Fruit fly (Drosophila melanogaster) whole organism, prepupa: ENCODE results near the gene mamo.

ENCODE experiments used
- Blimp-1 ChIP-seq: fragments of 200-800 bp; sonication (Bioruptor generic); optimal IDR thresholded peaks from 3 replicates; lab custom pipeline; 2017; ENCODE audit warnings: missing biosample characterization, missing genetic modification characterization, mild to moderate bottlenecking, moderate library complexity, missing genetic modification reagents
- CG10631 ChIP-seq: fragments of 200-800 bp; sonication (Bioruptor generic); optimal IDR thresholded peaks from 2 replicates; lab custom pipeline; 2016; ENCODE audit warnings: missing biosample characterization, missing genetic modification characterization
- CG11762 ChIP-seq: fragments of 200-800 bp; sonication (Bioruptor generic); optimal IDR thresholded peaks from 3 replicates; lab custom pipeline; 2016; ENCODE audit warnings: missing biosample characterization, missing genetic modification characterization; ENCODE audit not compliant: insufficient read depth
- CG11902 ChIP-seq: fragments of 200-800 bp; sonication (Bioruptor generic); optimal IDR thresholded peaks from 3 replicates; lab custom pipeline; 2016; ENCODE audit warnings: missing biosample characterization, missing genetic modification characterization
- CG15336 ChIP-seq: fragments of 200-800 bp; sonication (Bioruptor generic); IDR thresholded peaks from 2 replicates; pipeline ENCODE4 v1.3.6; 2022; ENCODE audit warnings: missing biosample characterization, missing genetic modification characterization
- CG1621 ChIP-seq: fragments of 200-800 bp; sonication (Bioruptor generic); optimal IDR thresholded peaks from 3 replicates; lab custom pipeline; 2018; ENCODE audit warnings: missing biosample characterization, mild to moderate bottlenecking, missing genetic modification characterization
- CG16779 ChIP-seq: fragments of 200-800 bp; sonication (Bioruptor generic); optimal IDR thresholded peaks from 3 replicates; lab custom pipeline; 2017; ENCODE audit warnings: missing biosample characterization, mild to moderate bottlenecking, missing genetic modification characterization
- CG3032 ChIP-seq: fragments of 200-800 bp; optimal IDR thresholded peaks from 2 replicates; lab custom pipeline; 2019; ENCODE audit warnings: missing biosample characterization, mild to moderate bottlenecking, missing genetic modification characterization, moderate library complexity
- CG31627 ChIP-seq: fragments of 200-800 bp; sonication (Bioruptor generic); optimal IDR thresholded peaks from 3 replicates; lab custom pipeline; 2016; ENCODE audit warnings: missing biosample characterization, missing genetic modification characterization
- CG3919 ChIP-seq: fragments of 200-800 bp; sonication (Bioruptor generic); optimal IDR thresholded peaks from 3 replicates; lab custom pipeline; 2016; ENCODE audit warnings: missing biosample characterization, missing genetic modification characterization
- CG4318 ChIP-seq: fragments of 200-800 bp; sonication (Bioruptor generic); optimal IDR thresholded peaks from 3 replicates; lab custom pipeline; 2017; ENCODE audit warnings: missing biosample characterization, mild to moderate bottlenecking, missing genetic modification characterization
- CG6163 ChIP-seq: fragments of 200-800 bp; sonication (Bioruptor generic); IDR thresholded peaks from 3 replicates; pipeline ENCODE4 v1.3.6; 2022; ENCODE audit warnings: missing biosample characterization, missing genetic modification characterization
- CG6276 ChIP-seq: fragments of 200-800 bp; sonication (Bioruptor generic); optimal IDR thresholded peaks from 2 replicates; lab custom pipeline; 2017; ENCODE audit warnings: missing biosample characterization, mild to moderate bottlenecking, missing genetic modification characterization
- CG6792 ChIP-seq: fragments of 200-800 bp; sonication (Bioruptor generic); optimal IDR thresholded peaks from 3 replicates; lab custom pipeline; 2016; ENCODE audit warnings: missing biosample characterization, missing genetic modification characterization
- CG6854 ChIP-seq: fragments of 200-800 bp; sonication (Bioruptor generic); optimal IDR thresholded peaks from 2 replicates; lab custom pipeline; 2017; ENCODE audit warnings: missing biosample characterization, mild to moderate bottlenecking, missing genetic modification characterization
- CG7368 ChIP-seq: fragments of 200-800 bp; sonication (Bioruptor generic); optimal IDR thresholded peaks from 3 replicates; lab custom pipeline; 2016; ENCODE audit warnings: missing biosample characterization, missing genetic modification characterization
- CG8319 ChIP-seq: fragments of 200-800 bp; sonication (Bioruptor generic); optimal IDR thresholded peaks from 3 replicates; lab custom pipeline; 2016; ENCODE audit warnings: missing biosample characterization, missing genetic modification characterization
- CG8632 ChIP-seq: fragments of 200-800 bp; sonication (Bioruptor generic); optimal IDR thresholded peaks from 3 replicates; lab custom pipeline; 2016; ENCODE audit warnings: missing biosample characterization, missing genetic modification characterization
- CG9139 ChIP-seq: fragments of 200-800 bp; sonication (Bioruptor generic); optimal IDR thresholded peaks from 3 replicates; lab custom pipeline; 2017; ENCODE audit warnings: missing biosample characterization, mild to moderate bottlenecking, missing genetic modification characterization
- Eip75B ChIP-seq: fragments of 200-800 bp; sonication (Bioruptor generic); optimal IDR thresholded peaks from 3 replicates; lab custom pipeline; 2016; ENCODE audit warnings: missing biosample characterization, missing genetic modification characterization
- Eip93F ChIP-seq: fragments of 200-800 bp; sonication (Bioruptor generic); optimal IDR thresholded peaks from 2 replicates; lab custom pipeline; 2016; ENCODE audit warnings: missing biosample characterization, mild to moderate bottlenecking, missing genetic modification characterization
- Ets96B ChIP-seq: fragments of 200-800 bp; optimal IDR thresholded peaks from 2 replicates; lab custom pipeline; 2019; ENCODE audit warnings: missing biosample characterization, mild to moderate bottlenecking, missing genetic modification characterization, moderate library complexity
- Gug ChIP-seq: fragments of 200-800 bp; sonication (Bioruptor generic); IDR thresholded peaks from 2 replicates; pipeline ENCODE4 v1.3.6; 2022; ENCODE audit warnings: missing biosample characterization, missing genetic modification characterization
- Hr39 ChIP-seq: fragments of 200-800 bp; sonication (Bioruptor generic); optimal IDR thresholded peaks from 2 replicates; lab custom pipeline; 2016; ENCODE audit warnings: missing biosample characterization, missing genetic modification characterization
- Lpt ChIP-seq: fragments of 200-800 bp; sonication (Bioruptor generic); optimal IDR thresholded peaks from 3 replicates; lab custom pipeline; 2016; ENCODE audit warnings: missing biosample characterization, missing genetic modification characterization
- Met ChIP-seq: fragments of 200-800 bp; sonication (Bioruptor generic); optimal IDR thresholded peaks from 3 replicates; lab custom pipeline; 2016; ENCODE audit warnings: missing biosample characterization, missing genetic modification characterization
- OdsH ChIP-seq: fragments of 200-800 bp; sonication (Bioruptor generic); optimal IDR thresholded peaks from 3 replicates; lab custom pipeline; 2016; ENCODE audit warnings: missing biosample characterization, missing genetic modification characterization
- Smox ChIP-seq: fragments of 200-800 bp; sonication (Bioruptor generic); optimal IDR thresholded peaks from 3 replicates; lab custom pipeline; 2016; ENCODE audit warnings: missing biosample characterization, missing genetic modification characterization
- Sox102F ChIP-seq: fragments of 200-800 bp; sonication (Bioruptor generic); optimal IDR thresholded peaks from 2 replicates; lab custom pipeline; 2016; ENCODE audit warnings: missing biosample characterization, mild to moderate bottlenecking, missing genetic modification characterization
- Sox14 ChIP-seq: fragments of 200-800 bp; sonication (Bioruptor generic); optimal IDR thresholded peaks from 3 replicates; lab custom pipeline; 2016; ENCODE audit warnings: missing biosample characterization, missing genetic modification characterization
- acj6 ChIP-seq: fragments of 200-800 bp; sonication (Bioruptor generic); optimal IDR thresholded peaks from 3 replicates; lab custom pipeline; 2016; ENCODE audit warnings: missing biosample characterization, missing genetic modification characterization
- cyc ChIP-seq: fragments of 200-800 bp; sonication (Bioruptor generic); optimal IDR thresholded peaks from 3 replicates; lab custom pipeline; 2016; ENCODE audit warnings: missing biosample characterization, missing genetic modification characterization
- dac ChIP-seq: fragments of 200-800 bp; sonication (Bioruptor generic); optimal IDR thresholded peaks from 2 replicates; lab custom pipeline; 2017; ENCODE audit warnings: missing biosample characterization, mild to moderate bottlenecking, missing genetic modification characterization
- dsx ChIP-seq: fragments of 200-800 bp; optimal IDR thresholded peaks from 3 replicates; lab custom pipeline; 2019; ENCODE audit warnings: missing biosample characterization, mild to moderate bottlenecking, missing genetic modification characterization, moderate library complexity; ENCODE audit not compliant: poor library complexity, severe bottlenecking
- eg ChIP-seq: fragments of 200-800 bp; sonication (Bioruptor generic); IDR thresholded peaks from 3 replicates; pipeline ENCODE4 v1.3.6; 2022; ENCODE audit warnings: missing biosample characterization, missing genetic modification characterization
- esn ChIP-seq: fragments of 200-800 bp; sonication (Bioruptor generic); optimal IDR thresholded peaks from 2 replicates; lab custom pipeline; 2016; ENCODE audit warnings: missing biosample characterization, mild to moderate bottlenecking, missing genetic modification characterization, moderate library complexity
- fd59A ChIP-seq: fragments of 200-800 bp; sonication (Bioruptor generic); optimal IDR thresholded peaks from 2 replicates; lab custom pipeline; 2017; ENCODE audit warnings: missing biosample characterization, mild to moderate bottlenecking, missing genetic modification characterization, missing genetic modification reagents
- fd85E ChIP-seq: fragments of 200-800 bp; sonication (Bioruptor generic); optimal IDR thresholded peaks from 3 replicates; lab custom pipeline; 2016; ENCODE audit warnings: missing biosample characterization, missing genetic modification characterization
- fkh ChIP-seq: fragments of 200-800 bp; sonication (Bioruptor generic); optimal IDR thresholded peaks from 3 replicates; lab custom pipeline; 2017; ENCODE audit warnings: missing biosample characterization, mild to moderate bottlenecking, missing genetic modification characterization, moderate library complexity
- net ChIP-seq: fragments of 200-800 bp; sonication (Bioruptor generic); optimal IDR thresholded peaks from 3 replicates; lab custom pipeline; 2016; ENCODE audit warnings: missing biosample characterization, missing genetic modification characterization
- pdm3 ChIP-seq: fragments of 200-800 bp; sonication (Bioruptor generic); optimal IDR thresholded peaks from 3 replicates; lab custom pipeline; 2016; ENCODE audit warnings: missing biosample characterization, missing genetic modification characterization
- salr ChIP-seq, 2 experiments: fragments of 200-800 bp; sonication (Bioruptor generic); optimal IDR thresholded peaks; 3 replicates each; lab custom pipeline; 2016 to 2018; ENCODE audit warnings: missing biosample characterization in 2 of 2, missing genetic modification characterization in 2 of 2, mild to moderate bottlenecking in 1 of 2
- spab ChIP-seq: fragments of 200-800 bp; sonication (Bioruptor generic); optimal IDR thresholded peaks from 2 replicates; lab custom pipeline; 2017; ENCODE audit warnings: missing biosample characterization, mild to moderate bottlenecking, missing genetic modification characterization, missing genetic modification reagents
- ss ChIP-seq, 2 experiments: fragments of 200-800 bp; sonication (Bioruptor generic); optimal IDR thresholded peaks; 2 replicates in 1 of 2; 3 replicates in 1 of 2; lab custom pipeline; 2017 to 2018; ENCODE audit warnings: mild to moderate bottlenecking in 2 of 2, missing biosample characterization in 2 of 2, missing genetic modification characterization in 2 of 2, moderate library complexity in 1 of 2
- svp ChIP-seq: fragments of 200-800 bp; sonication (Bioruptor generic); peaks from one replicate; lab custom pipeline; 2016; ENCODE audit warnings: missing biosample characterization, missing genetic modification characterization
- topi ChIP-seq: fragments of 200-800 bp; sonication (Bioruptor generic); optimal IDR thresholded peaks from 3 replicates; lab custom pipeline; 2016; ENCODE audit warnings: missing biosample characterization, missing genetic modification characterization

The mamo gene

dm6 chrX:13993144-13993700, 2.9 kb upstream of the mamo start (continued):
- TF ChIP-seq CG3032 (tag; lab: Kevin White, UChicago): peak; percentile 82
- TF ChIP-seq net: peak; percentile 68
- peak; percentile 16 for TF ChIP-seq Met (GFP tag; lab: Kevin White, UChicago)
- TF ChIP-seq CG9139 (GFP tag; lab: Kevin White, UChicago): peak; percentile 90
- TF ChIP-seq CG3919: peak; percentile 51
- peak; percentile 57 for TF ChIP-seq Lpt
- TF ChIP-seq CG6854 (GFP tag; lab: Kevin White, UChicago): peak; percentile 82
- TF ChIP-seq CG10631 (GFP tag; lab: Kevin White, UChicago): no peak
- no peak for TF ChIP-seq fd85E (GFP tag; lab: Kevin White, UChicago)
- TF ChIP-seq dsx (GFP tag; lab: Kevin White, UChicago): peak; percentile 82
- peak; percentile 27 for TF ChIP-seq Sox102F (GFP tag; lab: Kevin White, UChicago)
- TF ChIP-seq ss (GFP tag; optimal IDR thresholded peaks at IDR 0.05; lab: Kevin White, UChicago): peak; percentile 94
- no peak for TF ChIP-seq acj6
- no peak for TF ChIP-seq CG31627 (GFP tag; lab: Kevin White, UChicago)
- peak; percentile 20 for TF ChIP-seq pdm3 (GFP tag; lab: Kevin White, UChicago)

- peak; percentile 49 for TF ChIP-seq CG8632
- no peak for TF ChIP-seq svp (GFP tag; lab: Kevin White, UChicago)
- TF ChIP-seq CG10631 (GFP tag; lab: Kevin White, UChicago): no peak
- no peak for TF ChIP-seq fd85E (GFP tag; lab: Kevin White, UChicago)
- peak; percentile 83 for TF ChIP-seq CG9139 (GFP tag; lab: Kevin White, UChicago)
- TF ChIP-seq fkh (GFP tag; lab: Kevin White, UChicago): no peak
- peak; percentile 57 for TF ChIP-seq CG1621
- no peak for TF ChIP-seq acj6
- peak; percentile 37 for TF ChIP-seq Eip75B (GFP tag; lab: Kevin White, UChicago)
- no peak for TF ChIP-seq CG11902 (GFP tag; lab: Kevin White, UChicago)
- peak; percentile 4 for TF ChIP-seq Blimp-1 (GFP tag; lab: Kevin White, UChicago)
- TF ChIP-seq dsx (GFP tag; lab: Kevin White, UChicago): peak; percentile 59
- no peak for TF ChIP-seq Smox (GFP tag; lab: Kevin White, UChicago)
- peak; percentile 29 for TF ChIP-seq pdm3 (GFP tag; lab: Kevin White, UChicago)
- peak; percentile 42 for TF ChIP-seq Sox102F (GFP tag; lab: Kevin White, UChicago)
- TF ChIP-seq eg (GFP tag; lab: Robert Waterston, UW): peak; percentile 92
- TF ChIP-seq CG6163: peak; percentile 96
- peak in 1 of 2 experiments; percentile 24 for TF ChIP-seq salr (GFP tag; optimal IDR thresholded peaks at IDR 0.05; lab: Kevin White, UChicago)
- TF ChIP-seq ss (GFP tag; optimal IDR thresholded peaks at IDR 0.05; lab: Kevin White, UChicago): peak; percentile 87 to 90
- peak; percentile 84 for TF ChIP-seq CG15336
- peak; percentile 5 for TF ChIP-seq Sox14
- TF ChIP-seq CG6276 (GFP tag; lab: Kevin White, UChicago): peak; percentile 77
- no peak for TF ChIP-seq Hr39 (GFP tag; lab: Kevin White, UChicago)
- peak; percentile 71 for TF ChIP-seq net
- TF ChIP-seq Ets96B (tag; lab: Kevin White, UChicago): peak; percentile 63
- peak; percentile 44 for TF ChIP-seq CG7368 (GFP tag; lab: Kevin White, UChicago)
- TF ChIP-seq Gug: peak; percentile 43; the same call in 1 of the 2 replicates
- TF ChIP-seq cyc (GFP tag; lab: Kevin White, UChicago): no peak
- peak; percentile 35 for TF ChIP-seq OdsH (GFP tag; lab: Kevin White, UChicago)
- TF ChIP-seq Lpt: peak; percentile 24
- peak; percentile 52 for TF ChIP-seq topi (GFP tag; lab: Kevin White, UChicago)
- TF ChIP-seq Eip93F (GFP tag; lab: Kevin White, UChicago): no peak
- TF ChIP-seq CG3919: peak; percentile 68
- TF ChIP-seq CG8319 (GFP tag; lab: Kevin White, UChicago): no peak
- peak; percentile 75 for TF ChIP-seq spab (GFP tag; lab: Kevin White, UChicago)
- TF ChIP-seq dac (GFP tag; lab: Kevin White, UChicago): peak; percentile 57
- peak; percentile 77 for TF ChIP-seq CG16779 (tag; lab: Kevin White, UChicago)
- TF ChIP-seq CG6792: peak; percentile 25
- TF ChIP-seq fd59A: peak; percentile 38
- peak; percentile 16 for TF ChIP-seq esn (GFP tag; lab: Kevin White, UChicago)
- TF ChIP-seq CG3032 (tag; lab: Kevin White, UChicago): peak; percentile 60
- TF ChIP-seq CG6854 (GFP tag; lab: Kevin White, UChicago): peak; percentile 81
- TF ChIP-seq CG11762 (GFP tag; lab: Kevin White, UChicago): no peak
- TF ChIP-seq CG4318 (GFP tag; lab: Kevin White, UChicago): no peak
These were observed 1.5 kb downstream of the mamo start for dm6 chrX:13988861-13989260.
